Worm (Caenorhabditis elegans) whole organism, early embryonic: ENCODE measurements around the gene hda-5.

Experiments
- F13C5.2 ChIP-seq: sonication (generic microtip); optimal IDR thresholded peaks from 2 replicates; lab custom pipeline; 2017; ENCODE audit warnings: mild to moderate bottlenecking, missing genetic modification characterization, inconsistent platforms, missing compliant biosample characterization
- ama-1 ChIP-seq: fragments of 150-350 bp; optimal IDR thresholded peaks from 2 replicates; lab custom pipeline; 2014
- ceh-36 ChIP-seq: sonication (generic microtip); optimal IDR thresholded peaks from 2 replicates; lab custom pipeline; 2016; ENCODE audit warnings: missing genetic modification characterization, inconsistent platforms, missing compliant biosample characterization
- ets-7 ChIP-seq: sonication (generic microtip); optimal IDR thresholded peaks from 2 replicates; lab custom pipeline; 2016; ENCODE audit warnings: missing genotype, missing genetic modification characterization, missing compliant biosample characterization
- flt-1 ChIP-seq: fragments of 200-800 bp; sonication (Bioruptor generic); IDR thresholded peaks from 2 replicates; pipeline ENCODE4 v1.3.6; 2022; ENCODE audit warnings: missing genetic modification characterization, missing compliant biosample characterization
- pes-1 ChIP-seq: fragments of 200-800 bp; sonication (Bioruptor generic); IDR thresholded peaks from 2 replicates; pipeline ENCODE4 v1.3.6; 2022; ENCODE audit warnings: missing genetic modification reagents, missing genetic modification characterization, missing compliant biosample characterization
- sea-1 ChIP-seq: fragments of 200-800 bp; sonication (Bioruptor generic); conservative IDR thresholded peaks from 2 replicates; pipeline ENCODE4 v1.3.6; 2022; ENCODE audit warnings: missing genetic modification characterization, missing compliant biosample characterization
- tra-4 ChIP-seq: sonication (generic microtip); optimal IDR thresholded peaks from 2 replicates; lab custom pipeline; 2017; ENCODE audit warnings: missing genetic modification characterization, missing compliant biosample characterization

- TF ChIP-seq F13C5.2 (tag; lab: Kevin White, UChicago) (peak; percentile 90), pes-1 (GFP tag; lab: Robert Waterston, UW) (peak; percentile 40; the same call in 1 of the 2 replicates), flt-1 (0 out of 2 replicates have a peak, but pooled peaks have one; percentile 43), ama-1 (lab: Kevin White, UChicago) (no peak), ets-7 (tag; lab: Kevin White, UChicago) (peak; percentile 35), tra-4 (tag; lab: Kevin White, UChicago) (no peak), ceh-36 (tag; lab: Kevin White, UChicago) (no peak), sea-1 (GFP tag; lab: Robert Waterston, UW) (0 out of 2 replicates have a peak, but pooled peaks have one; percentile 50)
Observed at ce11 chrII:11749490-11750172, 49.2 kb upstream of the hda-5 start.
